Worm (Caenorhabditis elegans): Measurements from ENCODE around the gene cdc-48.2.

The cdc-48.2 gene

DNA sequence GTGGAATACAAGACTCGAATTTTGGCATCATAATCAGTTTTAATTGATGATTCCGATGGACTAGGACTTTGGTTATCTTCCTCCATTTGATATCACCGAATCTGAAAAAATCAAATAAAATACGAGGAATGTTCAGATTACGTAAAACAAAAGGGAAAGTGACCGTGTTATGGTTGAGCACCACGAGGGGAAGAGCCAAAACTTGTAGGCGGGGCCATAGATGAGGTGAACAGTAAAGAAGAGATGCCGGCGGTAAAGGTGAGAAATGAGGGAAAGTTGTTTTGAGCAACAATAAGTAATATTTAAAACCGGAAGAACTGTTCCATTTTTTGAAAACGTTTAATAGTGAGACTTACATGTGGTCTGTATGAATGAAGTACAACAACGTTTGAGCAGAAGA is 11.6 kb downstream of the cdc-48.2 start, which contains the start of gene F10B5.3:
Gene F10B5.3, minus strand, starts transcription at position 101 of the 400 bp plus-strand sequence.
- TF ChIP-seq hmg-4 (GFP tag; optimal IDR thresholded peaks at IDR 0.05) (no peak), flt-1 (GFP tag; IDR thresholded peaks at IDR 0.05) (no peak), ama-1 (optimal IDR thresholded peaks at IDR 0.05) (no peak), aly-1 (tag; optimal IDR thresholded peaks at IDR 0.05) (no peak), ets-7 (tag; optimal IDR thresholded peaks at IDR 0.05) (no peak), hnd-1 (tag; optimal IDR thresholded peaks at IDR 0.05) (no peak), B0310.2 (tag; optimal IDR thresholded peaks at IDR 0.05) (no peak), pes-1 (GFP tag; IDR thresholded peaks at IDR 0.05) (no peak), tbx-11 (GFP tag; IDR thresholded peaks at IDR 0.05) (no peak), hmbx-1 (tag; optimal IDR thresholded peaks at IDR 0.05) (no peak), ceh-36 (tag; optimal IDR thresholded peaks at IDR 0.05) (no peak), ceh-13 (GFP tag; optimal IDR thresholded peaks at IDR 0.05) (no peak), scrt-1 (GFP tag; IDR thresholded peaks at IDR 0.05) (no peak), tra-4 (tag; optimal IDR thresholded peaks at IDR 0.05) (no peak), F13C5.2 (tag; optimal IDR thresholded peaks at IDR 0.05) (no peak), tbx-37 (GFP tag; conservative IDR thresholded peaks at IDR 0.05) (no peak)

DNA sequence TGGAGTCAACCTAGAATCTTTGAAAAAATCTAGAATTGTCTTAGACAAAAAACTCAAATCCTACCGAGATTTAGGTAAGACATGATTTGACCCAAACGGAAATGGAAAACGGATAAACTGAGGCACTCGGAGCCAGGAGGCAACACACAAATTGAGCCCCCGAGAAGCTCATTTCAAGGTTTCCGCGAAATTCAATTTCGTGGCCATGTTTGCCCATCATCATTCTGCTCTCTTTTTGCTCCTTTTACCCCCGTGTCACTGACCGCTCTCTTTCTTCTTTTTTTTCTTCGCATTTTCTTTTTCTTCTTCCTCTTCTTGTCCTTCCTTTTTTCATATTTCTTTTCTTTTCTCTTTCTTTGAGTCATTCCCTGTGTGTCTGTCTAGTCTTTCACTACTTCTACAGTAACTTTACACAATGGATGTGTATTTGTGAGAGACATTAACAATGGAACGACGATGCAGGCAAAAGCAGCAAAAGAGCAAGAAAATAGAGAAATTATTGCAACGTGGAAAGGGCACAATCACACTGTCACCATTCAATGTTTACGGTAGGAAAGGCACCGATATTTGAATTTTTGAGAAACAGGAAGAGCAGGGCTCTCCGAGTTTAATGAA is 14.5 kb downstream of the cdc-48.2 start:
- TF ChIP-seq aly-1 (tag; optimal IDR thresholded peaks at IDR 0.05) (no peak), ama-1 (optimal IDR thresholded peaks at IDR 0.05) (no peak), pes-1 (GFP tag; IDR thresholded peaks at IDR 0.05) (no peak), scrt-1 (GFP tag; IDR thresholded peaks at IDR 0.05) (no peak), ets-7 (tag; optimal IDR thresholded peaks at IDR 0.05) (no peak), ceh-13 (GFP tag; optimal IDR thresholded peaks at IDR 0.05) (no peak)

DNA sequence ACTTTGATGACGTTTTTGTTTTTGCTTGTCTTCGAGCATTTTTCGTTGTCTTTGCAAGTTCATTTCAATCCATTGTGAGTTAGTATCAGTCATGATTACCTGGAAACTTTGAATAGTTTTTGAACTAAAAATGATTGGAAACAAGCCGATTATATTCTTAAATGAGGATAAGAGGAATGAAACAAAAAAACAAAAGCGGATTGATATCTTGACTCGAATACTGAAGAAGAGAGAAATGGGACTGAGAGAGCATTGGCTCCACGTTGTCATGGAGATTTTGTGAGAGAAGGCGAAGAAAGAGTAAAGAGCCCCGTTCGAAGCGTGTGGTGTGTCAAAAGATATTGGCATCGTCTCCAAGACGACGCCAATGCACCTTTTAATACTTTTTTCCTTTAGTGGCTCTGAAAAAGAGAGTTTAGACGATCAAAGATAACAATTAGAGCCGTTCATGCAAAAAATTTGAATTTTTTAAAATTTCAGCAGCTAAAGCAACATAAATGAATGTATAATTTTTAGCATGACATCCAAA is 18.6 kb downstream of the cdc-48.2 start, which contains the start of the genes tub-1 and tmem-138:
Gene tub-1, minus strand, starts transcription at position 101 of the 529 bp plus-strand sequence.
Gene tmem-138, plus strand, starts transcription at position 479 of the 529 bp plus-strand sequence.
- TF ChIP-seq aly-1 (tag; optimal IDR thresholded peaks at IDR 0.05): no peak
- no peak for TF ChIP-seq sea-1 (GFP tag; conservative IDR thresholded peaks at IDR 0.05)
- TF ChIP-seq hmbx-1 (tag; optimal IDR thresholded peaks at IDR 0.05): no peak
- TF ChIP-seq tbx-11 (GFP tag; IDR thresholded peaks at IDR 0.05): no peak
- no peak for TF ChIP-seq ceh-36 (tag; optimal IDR thresholded peaks at IDR 0.05)
- no peak for TF ChIP-seq flt-1 (GFP tag; IDR thresholded peaks at IDR 0.05)
- no peak for TF ChIP-seq hmg-4 (GFP tag; optimal IDR thresholded peaks at IDR 0.05)
- TF ChIP-seq ets-7 (tag; optimal IDR thresholded peaks at IDR 0.05): no peak
- TF ChIP-seq ama-1 (optimal IDR thresholded peaks at IDR 0.05): no peak
- no peak for TF ChIP-seq tra-4 (tag; optimal IDR thresholded peaks at IDR 0.05)
- no peak for TF ChIP-seq tbx-37 (GFP tag; conservative IDR thresholded peaks at IDR 0.05)
- no peak for TF ChIP-seq ceh-13 (GFP tag; optimal IDR thresholded peaks at IDR 0.05)
- no peak for TF ChIP-seq pes-1 (GFP tag; IDR thresholded peaks at IDR 0.05)

DNA sequence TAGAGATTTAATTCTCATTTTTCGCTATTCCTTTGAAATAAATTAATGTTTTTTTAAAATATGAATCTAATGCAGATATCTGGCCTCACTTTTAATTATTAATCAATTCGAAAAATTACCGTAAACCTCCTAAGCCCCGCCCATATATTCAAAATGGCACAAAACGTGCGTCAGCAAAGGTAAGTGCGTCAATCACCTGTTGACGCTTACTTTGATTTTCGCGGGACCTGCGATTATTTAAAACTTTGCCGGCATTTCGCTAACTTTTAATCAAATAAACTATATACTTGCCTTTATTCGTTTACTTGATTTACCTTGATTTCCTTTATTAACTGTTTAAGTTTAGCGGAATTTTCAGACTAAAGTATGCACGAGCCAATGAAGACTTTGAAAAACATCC is 19.7 kb downstream of the cdc-48.2 start, which contains the start of gene pch-2:
Gene pch-2, plus strand, starts transcription at position 359 of the 400 bp plus-strand sequence.
- no peak for TF ChIP-seq sea-1 (GFP tag; conservative IDR thresholded peaks at IDR 0.05)
- no peak for TF ChIP-seq aly-1 (tag; optimal IDR thresholded peaks at IDR 0.05)
- TF ChIP-seq scrt-1 (GFP tag; IDR thresholded peaks at IDR 0.05): no peak
- TF ChIP-seq flt-1 (GFP tag; IDR thresholded peaks at IDR 0.05): no peak

DNA sequence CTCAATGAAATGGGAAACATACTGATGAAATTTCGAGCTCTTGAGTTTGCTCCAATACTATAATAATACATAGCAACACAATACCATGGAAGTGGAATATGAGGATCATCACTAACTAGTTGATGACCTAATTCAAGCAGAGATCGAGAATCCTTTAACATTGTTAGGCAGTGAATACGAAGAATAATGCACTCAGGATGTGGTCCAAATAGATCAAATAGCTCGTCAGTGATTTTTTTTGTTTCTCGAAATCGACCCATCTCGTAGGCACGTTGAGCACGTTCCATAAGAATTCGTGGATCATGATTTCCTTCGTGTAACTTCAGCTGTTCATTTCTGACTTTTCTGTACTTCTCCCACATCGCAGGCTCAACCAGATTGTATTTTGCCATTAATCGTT is 22.6 kb downstream of the cdc-48.2 start:
- no peak for TF ChIP-seq ama-1 (optimal IDR thresholded peaks at IDR 0.05)
- no peak for TF ChIP-seq hmbx-1 (tag; optimal IDR thresholded peaks at IDR 0.05)
- no peak for TF ChIP-seq tra-4 (tag; optimal IDR thresholded peaks at IDR 0.05)
- TF ChIP-seq ceh-13 (GFP tag; optimal IDR thresholded peaks at IDR 0.05): no peak
- no peak for TF ChIP-seq ceh-36 (tag; optimal IDR thresholded peaks at IDR 0.05)
- no peak for TF ChIP-seq aly-1 (tag; optimal IDR thresholded peaks at IDR 0.05)
- TF ChIP-seq pes-1 (GFP tag; IDR thresholded peaks at IDR 0.05): no peak
- TF ChIP-seq tbx-11 (GFP tag; IDR thresholded peaks at IDR 0.05): no peak
- no peak for TF ChIP-seq F13C5.2 (tag; optimal IDR thresholded peaks at IDR 0.05)
- TF ChIP-seq flt-1 (GFP tag; IDR thresholded peaks at IDR 0.05): no peak
- TF ChIP-seq ets-7 (tag; optimal IDR thresholded peaks at IDR 0.05): no peak
- TF ChIP-seq tbx-37 (GFP tag; conservative IDR thresholded peaks at IDR 0.05): no peak
- no peak for TF ChIP-seq B0310.2 (tag; optimal IDR thresholded peaks at IDR 0.05)
- no peak for TF ChIP-seq scrt-1 (GFP tag; IDR thresholded peaks at IDR 0.05)

DNA sequence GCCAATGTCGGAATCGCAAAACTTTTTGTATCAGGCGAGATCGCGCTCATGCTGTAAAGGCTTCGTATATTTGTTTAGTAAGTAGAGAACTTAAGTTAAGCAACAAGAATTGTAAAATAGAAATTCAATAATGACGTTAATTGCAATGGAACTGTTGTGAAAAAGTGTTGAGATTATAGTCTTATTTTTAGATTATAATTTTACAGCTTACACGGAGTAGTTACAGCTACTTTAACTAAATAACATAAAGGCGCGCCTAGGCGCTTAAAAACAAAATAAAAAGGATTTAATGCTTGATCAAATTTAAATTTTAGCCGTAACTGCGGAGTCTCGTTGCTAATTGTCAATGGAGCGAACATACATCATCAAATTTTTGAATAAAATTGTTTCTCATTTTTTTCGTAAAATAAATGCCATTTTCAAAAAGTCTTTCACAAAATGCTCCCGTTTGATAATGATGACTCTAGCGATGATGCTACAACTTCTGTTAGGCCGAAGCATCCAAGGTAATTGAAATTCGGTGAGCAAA is 23.9 kb downstream of the cdc-48.2 start, which contains the start of the genes emb-27 and rrf-3:
Gene emb-27, minus strand, starts transcription at position 51 of the 529 bp plus-strand sequence.
Gene rrf-3, plus strand, starts transcription at position 346 of the 529 bp plus-strand sequence.
- no peak for TF ChIP-seq F13C5.2 (tag; optimal IDR thresholded peaks at IDR 0.05)
- no peak for TF ChIP-seq scrt-1 (GFP tag; IDR thresholded peaks at IDR 0.05)
- TF ChIP-seq ets-7 (tag; optimal IDR thresholded peaks at IDR 0.05): no peak
- no peak for TF ChIP-seq aly-1 (tag; optimal IDR thresholded peaks at IDR 0.05)
- TF ChIP-seq tbx-11 (GFP tag; IDR thresholded peaks at IDR 0.05): no peak
- TF ChIP-seq ama-1 (optimal IDR thresholded peaks at IDR 0.05): no peak
- TF ChIP-seq tbx-37 (GFP tag; conservative IDR thresholded peaks at IDR 0.05): no peak
- no peak for TF ChIP-seq pes-1 (GFP tag; IDR thresholded peaks at IDR 0.05)
- no peak for TF ChIP-seq tra-4 (tag; optimal IDR thresholded peaks at IDR 0.05)
- no peak for TF ChIP-seq sea-1 (GFP tag; conservative IDR thresholded peaks at IDR 0.05)
- TF ChIP-seq B0310.2 (tag; optimal IDR thresholded peaks at IDR 0.05): no peak
- TF ChIP-seq ceh-13 (GFP tag; optimal IDR thresholded peaks at IDR 0.05): no peak
- no peak for TF ChIP-seq hmg-4 (GFP tag; optimal IDR thresholded peaks at IDR 0.05)
- no peak for TF ChIP-seq flt-1 (GFP tag; IDR thresholded peaks at IDR 0.05)
- no peak for TF ChIP-seq hnd-1 (tag; optimal IDR thresholded peaks at IDR 0.05)
- TF ChIP-seq ceh-36 (tag; optimal IDR thresholded peaks at IDR 0.05): no peak
- no peak for TF ChIP-seq hmbx-1 (tag; optimal IDR thresholded peaks at IDR 0.05)

DNA sequence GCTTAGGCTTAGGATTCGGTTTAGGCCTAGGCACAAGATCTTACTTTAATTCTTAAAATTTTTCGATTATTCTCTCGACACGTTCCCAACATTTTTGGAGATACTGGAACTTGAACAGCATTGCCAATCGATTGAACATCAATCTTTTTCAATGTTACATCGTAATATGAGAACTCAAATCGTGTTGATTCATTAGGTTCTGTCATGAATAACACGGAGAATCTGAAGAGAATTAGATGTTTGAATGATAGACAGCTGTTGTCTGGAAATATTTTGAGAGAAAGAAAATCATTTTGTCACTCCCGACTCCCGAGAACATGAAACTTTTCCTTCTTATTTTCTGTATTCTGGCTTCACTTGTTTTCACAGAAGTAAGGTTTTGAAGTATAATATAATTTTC is 31.0 kb downstream of the cdc-48.2 start, which contains the start of gene T05C12.15:
Gene T05C12.15, plus strand, starts transcription at position 301 of the 400 bp plus-strand sequence.
- TF ChIP-seq scrt-1 (GFP tag; IDR thresholded peaks at IDR 0.05): no peak
- no peak for TF ChIP-seq tbx-37 (GFP tag; conservative IDR thresholded peaks at IDR 0.05)
- no peak for TF ChIP-seq aly-1 (tag; optimal IDR thresholded peaks at IDR 0.05)
- no peak for TF ChIP-seq pes-1 (GFP tag; IDR thresholded peaks at IDR 0.05)
- TF ChIP-seq tra-4 (tag; optimal IDR thresholded peaks at IDR 0.05): no peak
- no peak for TF ChIP-seq F13C5.2 (tag; optimal IDR thresholded peaks at IDR 0.05)
- TF ChIP-seq ama-1 (optimal IDR thresholded peaks at IDR 0.05): no peak
- TF ChIP-seq flt-1 (GFP tag; IDR thresholded peaks at IDR 0.05): no peak
- TF ChIP-seq hmbx-1 (tag; optimal IDR thresholded peaks at IDR 0.05): no peak
- no peak for TF ChIP-seq hmg-4 (GFP tag; optimal IDR thresholded peaks at IDR 0.05)
- no peak for TF ChIP-seq ceh-13 (GFP tag; optimal IDR thresholded peaks at IDR 0.05)
- no peak for TF ChIP-seq sea-1 (GFP tag; conservative IDR thresholded peaks at IDR 0.05)

Data from whole organism, early embryonic.